Fruit fly (Drosophila melanogaster) whole organism, embryonic: ENCODE measurements around the gene Plod.

Experiments used
- Atf-2 ChIP-seq: fragments of 200-800 bp; sonication (Bioruptor generic); optimal IDR thresholded peaks from 2 replicates; lab custom pipeline; 2016; ENCODE audit warnings: missing biosample characterization, missing genetic modification characterization
- Atf6 ChIP-seq: fragments of 200-800 bp; sonication (Bioruptor generic); IDR thresholded peaks from 2 replicates; pipeline ENCODE4 v1.3.6; 2022; ENCODE audit warnings: missing biosample characterization, missing genetic modification characterization
- CG10147 ChIP-seq: fragments of 200-800 bp; sonication (Bioruptor generic); optimal IDR thresholded peaks from 2 replicates; lab custom pipeline; 2019; ENCODE audit warnings: missing biosample characterization, mild to moderate bottlenecking, missing genetic modification characterization, moderate library complexity
- CG10979 ChIP-seq: fragments of 200-800 bp; sonication (Bioruptor generic); optimal IDR thresholded peaks from 2 replicates; lab custom pipeline; 2018; ENCODE audit warnings: missing biosample characterization, mild to moderate bottlenecking, missing genetic modification characterization, moderate library complexity
- CG11504 ChIP-seq: fragments of 200-800 bp; sonication (Bioruptor generic); optimal IDR thresholded peaks from 3 replicates; lab custom pipeline; 2019; ENCODE audit warnings: missing biosample characterization, mild to moderate bottlenecking, missing genetic modification characterization, moderate library complexity
- CG12104 ChIP-seq: fragments of 200-800 bp; sonication (Bioruptor generic); optimal IDR thresholded peaks from 3 replicates; lab custom pipeline; 2016; ENCODE audit warnings: missing biosample characterization, missing genetic modification characterization
- CG1233 ChIP-seq: fragments of 200-800 bp; sonication (Bioruptor generic); optimal IDR thresholded peaks from 4 replicates; lab custom pipeline; 2018; ENCODE audit warnings: missing biosample characterization, mild to moderate bottlenecking, missing genetic modification characterization
- CG14965 ChIP-seq: fragments of 200-800 bp; sonication (Bioruptor generic); optimal IDR thresholded peaks from 2 replicates; lab custom pipeline; 2016; ENCODE audit warnings: missing biosample characterization, missing genetic modification characterization, borderline replicate concordance
- CG1602 ChIP-seq: fragments of 200-800 bp; sonication (Bioruptor generic); optimal IDR thresholded peaks from 3 replicates; lab custom pipeline; 2016; ENCODE audit warnings: missing biosample characterization, missing genetic modification characterization
- CG17186 ChIP-seq: fragments of 200-800 bp; sonication (Bioruptor generic); optimal IDR thresholded peaks from 3 replicates; lab custom pipeline; 2017; ENCODE audit warnings: missing biosample characterization, missing genetic modification reagents, missing genetic modification characterization
- CG2120 ChIP-seq: fragments of 200-800 bp; sonication (Bioruptor generic); optimal IDR thresholded peaks from 3 replicates; lab custom pipeline; 2016; ENCODE audit warnings: missing biosample characterization, missing genetic modification characterization
- CG30020 ChIP-seq: fragments of 200-800 bp; optimal IDR thresholded peaks from 2 replicates; lab custom pipeline; 2019; ENCODE audit warnings: missing biosample characterization, mild to moderate bottlenecking, missing genetic modification characterization, moderate library complexity
- CG31388 ChIP-seq: fragments of 200-800 bp; sonication (Bioruptor generic); optimal IDR thresholded peaks from 2 replicates; lab custom pipeline; 2016; ENCODE audit warnings: missing biosample characterization, missing genetic modification characterization
- CG32767 ChIP-seq: fragments of 200-800 bp; sonication (Bioruptor generic); IDR thresholded peaks from 2 replicates; pipeline ENCODE4 v1.3.6; 2022; ENCODE audit warnings: missing biosample characterization, missing genetic modification characterization
- CG4282 ChIP-seq: fragments of 200-800 bp; sonication (Bioruptor generic); optimal IDR thresholded peaks from 2 replicates; lab custom pipeline; 2016; ENCODE audit warnings: missing biosample characterization, missing genetic modification characterization
- CG4707 ChIP-seq: fragments of 200-800 bp; sonication (Bioruptor generic); optimal IDR thresholded peaks from 2 replicates; lab custom pipeline; 2018; ENCODE audit warnings: missing biosample characterization, mild to moderate bottlenecking, missing genetic modification characterization, moderate library complexity
- CG6854 ChIP-seq: fragments of 200-800 bp; sonication (Bioruptor generic); optimal IDR thresholded peaks from 3 replicates; lab custom pipeline; 2017; ENCODE audit warnings: missing biosample characterization, mild to moderate bottlenecking, missing genetic modification characterization
- CG8478 ChIP-seq: fragments of >200 bp; optimal IDR thresholded peaks from 2 replicates; lab custom pipeline; 2018
- CG8765 ChIP-seq: fragments of 200-800 bp; sonication (Bioruptor generic); IDR thresholded peaks from 2 replicates; pipeline ENCODE4 v1.3.6; 2022; ENCODE audit warnings: missing biosample characterization, missing genetic modification characterization
- CkIIα-i1 ChIP-seq: fragments of 200-800 bp; sonication (Bioruptor generic); IDR thresholded peaks from 2 replicates; pipeline ENCODE4 v1.3.6; 2022; ENCODE audit warnings: missing biosample characterization, missing genetic modification characterization
- D ChIP-seq, 2 experiments: fragments of 200-800 bp in 1 of 2; fragments of >200 bp in 1 of 2; sonication (Bioruptor generic) in 1 of 2; optimal IDR thresholded peaks; 2 replicates in 1 of 2; 3 replicates in 1 of 2; lab custom pipeline; 2017; ENCODE audit warnings: mild to moderate bottlenecking in 1 of 2, missing biosample characterization in 1 of 2, missing genetic modification characterization in 1 of 2, missing genetic modification reagents in 1 of 2
- Deaf1 ChIP-seq: fragments of 200-800 bp; optimal IDR thresholded peaks from 3 replicates; lab custom pipeline; 2019; ENCODE audit warnings: missing biosample characterization, mild to moderate bottlenecking, missing genetic modification characterization, moderate library complexity
- Dfd ChIP-seq, 2 experiments: fragments of >200 bp; optimal IDR thresholded peaks; 2 replicates each; lab custom pipeline; 2017; ENCODE audit warnings: missing biosample characterization in 2 of 2, missing genetic modification characterization in 2 of 2
- Ets65A ChIP-seq: fragments of 200-800 bp; sonication (Bioruptor generic); peaks from one replicate; lab custom pipeline; 2016; ENCODE audit warnings: missing biosample characterization, missing genetic modification characterization
- Fer1 ChIP-seq: fragments of 200-800 bp; sonication (Bioruptor generic); optimal IDR thresholded peaks from 2 replicates; lab custom pipeline; 2017; ENCODE audit warnings: missing biosample characterization, mild to moderate bottlenecking, missing genetic modification characterization
- HLH54F ChIP-seq: fragments of 200-800 bp; sonication (Bioruptor generic); optimal IDR thresholded peaks from 3 replicates; lab custom pipeline; 2016; ENCODE audit warnings: missing biosample characterization, missing genetic modification characterization
- Med ChIP-seq: fragments of 200-800 bp; sonication (Bioruptor generic); peaks from one replicate; lab custom pipeline; 2016; ENCODE audit warnings: missing biosample characterization, missing genetic modification characterization, mild to moderate bottlenecking, inconsistent platforms, moderate library complexity
- Nf-YA ChIP-seq: fragments of 200-800 bp; sonication (Bioruptor generic); IDR thresholded peaks from 2 replicates; pipeline ENCODE4 v1.3.6; 2022; ENCODE audit warnings: missing biosample characterization, missing genetic modification characterization
- Opbp ChIP-seq: fragments of 200-800 bp; sonication (Bioruptor generic); IDR thresholded peaks from 3 replicates; pipeline ENCODE4 v1.3.6; 2022; ENCODE audit warnings: missing biosample characterization, missing genetic modification characterization; ENCODE audit not compliant: partially characterized antibody
- Ravus ChIP-seq: fragments of 200-800 bp; sonication (Bioruptor generic); IDR thresholded peaks from 2 replicates; pipeline ENCODE4 v1.3.6; 2022; ENCODE audit warnings: missing biosample characterization, missing genetic modification characterization
- Rx ChIP-seq: fragments of 200-800 bp; sonication (Bioruptor generic); IDR thresholded peaks from 2 replicates; pipeline ENCODE4 v1.3.6; 2022; ENCODE audit warnings: missing biosample characterization, missing genetic modification characterization
- Sin3A ChIP-seq: fragments of >200 bp; optimal IDR thresholded peaks from 2 replicates; lab custom pipeline; 2018
- Taf1 ChIP-seq: fragments of 200-800 bp; sonication (Bioruptor generic); IDR thresholded peaks from 2 replicates; pipeline ENCODE4 v1.3.6; 2022; ENCODE audit warnings: missing biosample characterization, missing genetic modification characterization
- Tbp ChIP-seq: fragments of >200 bp; optimal IDR thresholded peaks from 2 replicates; lab custom pipeline; 2018; ENCODE audit warnings: missing biosample characterization, missing genetic modification characterization
- chinmo ChIP-seq: fragments of 200-800 bp; sonication (Bioruptor generic); IDR thresholded peaks from 4 replicates; pipeline ENCODE4 v1.3.6; 2022; ENCODE audit warnings: missing biosample characterization, missing genetic modification characterization; ENCODE audit not compliant: partially characterized antibody
- croc ChIP-seq: fragments of 200-800 bp; sonication (Bioruptor generic); conservative IDR thresholded peaks from 3 replicates; pipeline ENCODE4 v1.3.6; 2022; ENCODE audit warnings: missing biosample characterization, missing genetic modification characterization
- danr ChIP-seq: fragments of 200-800 bp; sonication (Bioruptor generic); IDR thresholded peaks from 2 replicates; pipeline ENCODE4 v1.3.6; 2022; ENCODE audit warnings: missing biosample characterization, missing genetic modification characterization
- fd96Cb ChIP-seq: fragments of 200-800 bp; sonication (Bioruptor generic); optimal IDR thresholded peaks from 2 replicates; lab custom pipeline; 2018; ENCODE audit warnings: missing biosample characterization, mild to moderate bottlenecking, missing genetic modification characterization, moderate library complexity
- gcm2 ChIP-seq: fragments of 200-800 bp; sonication (Bioruptor generic); optimal IDR thresholded peaks from 2 replicates; lab custom pipeline; 2016; ENCODE audit warnings: missing biosample characterization, missing genetic modification characterization
- insv ChIP-seq, 2 experiments: fragments of 200-800 bp; sonication (Bioruptor generic); optimal IDR thresholded peaks; 3 replicates each; lab custom pipeline; 2016 to 2018; ENCODE audit warnings: missing biosample characterization in 2 of 2, missing genetic modification characterization in 2 of 2
- lab ChIP-seq: fragments of 200-800 bp; sonication (Bioruptor generic); optimal IDR thresholded peaks from 3 replicates; lab custom pipeline; 2017; ENCODE audit warnings: missing biosample characterization, missing genetic modification characterization, mild to moderate bottlenecking, moderate library complexity, missing genetic modification reagents
- mam ChIP-seq: fragments of 200-800 bp; sonication (Bioruptor generic); optimal IDR thresholded peaks from 3 replicates; lab custom pipeline; 2016; ENCODE audit warnings: missing biosample characterization, missing genetic modification characterization
- odd ChIP-seq: fragments of 200-800 bp; sonication (Bioruptor generic); optimal IDR thresholded peaks from 2 replicates; lab custom pipeline; 2017; ENCODE audit warnings: missing biosample characterization, mild to moderate bottlenecking, missing genetic modification characterization
- ranshi ChIP-seq: fragments of 200-800 bp; sonication (Bioruptor generic); IDR thresholded peaks from 2 replicates; pipeline ENCODE4 v1.3.6; 2022; ENCODE audit warnings: missing biosample characterization, missing genetic modification characterization
- repo ChIP-seq: fragments of 200-800 bp; sonication (Bioruptor generic); optimal IDR thresholded peaks from 2 replicates; lab custom pipeline; 2016; ENCODE audit warnings: missing biosample characterization, missing genetic modification characterization
- salm ChIP-seq: fragments of 200-800 bp; sonication (Bioruptor generic); optimal IDR thresholded peaks from 2 replicates; lab custom pipeline; 2018; ENCODE audit warnings: missing biosample characterization, mild to moderate bottlenecking, missing genetic modification characterization
- stwl ChIP-seq: fragments of 200-800 bp; sonication (Bioruptor generic); optimal IDR thresholded peaks from 3 replicates; lab custom pipeline; 2018; ENCODE audit warnings: missing biosample characterization, mild to moderate bottlenecking, missing genetic modification characterization, moderate library complexity
- tgo ChIP-seq: fragments of 200-800 bp; sonication (Bioruptor generic); IDR thresholded peaks from 3 replicates; pipeline ENCODE4 v1.3.6; 2022; ENCODE audit warnings: missing biosample characterization, missing genetic modification characterization
- tio ChIP-seq: fragments of 200-800 bp; sonication (Bioruptor generic); optimal IDR thresholded peaks from 2 replicates; lab custom pipeline; 2017; ENCODE audit warnings: missing biosample characterization, missing genetic modification characterization, inconsistent platforms
- yki ChIP-seq: fragments of >200 bp; optimal IDR thresholded peaks from 3 replicates; lab custom pipeline; 2018

Plod gene

dm6 chr3L:11169299-11170181 lies 36.3 kb downstream of the Plod start, which contains the start of the genes wls and Adck5 (continued):
- TF ChIP-seq CG8478 (no peak), CG17186 (GFP tag; lab: Kevin White, UChicago) (peak; percentile 34), CG11504 (no peak), CG14965 (GFP tag; lab: Kevin White, UChicago) (no peak), Tbp (GFP tag; lab: Kevin White, UChicago) (no peak), tio (GFP tag; lab: Kevin White, UChicago) (no peak), CG6854 (peak; percentile 65), CkIIα-i1 (GFP tag; lab: Robert Waterston, UW) (no peak), lab (GFP tag; lab: Kevin White, UChicago) (peak; percentile 85), Fer1 (GFP tag; lab: Kevin White, UChicago) (no peak), Med (GFP tag; lab: Kevin White, UChicago) (peak; percentile 93), Ets65A (GFP tag; lab: Kevin White, UChicago) (no peak), Atf-2 (GFP tag; lab: Kevin White, UChicago) (no peak), Atf6 (GFP tag; lab: Robert Waterston, UW) (0 out of 2 replicates have a peak, but pooled peaks have one; percentile 26), CG8765 (no peak), HLH54F (GFP tag; lab: Kevin White, UChicago) (no peak), CG2120 (no peak), CG12104 (GFP tag; lab: Kevin White, UChicago) (peak; percentile 9), CG4707 (peak; percentile 45), yki (lab: Kevin White, UChicago) (no peak), mam (GFP tag; lab: Kevin White, UChicago) (peak; percentile 3), Ravus (GFP tag; lab: Robert Waterston, UW) (no peak), Sin3A (lab: Kevin White, UChicago) (peak; percentile 59), insv (GFP tag; optimal IDR thresholded peaks at IDR 0.05; lab: Kevin White, UChicago) (peak in 1 of 2 experiments; percentile 70), odd (GFP tag; lab: Kevin White, UChicago) (peak; percentile 66), Rx (GFP tag; lab: Robert Waterston, UW) (no peak), Opbp (no peak), tgo (GFP tag; lab: Robert Waterston, UW) (no peak), danr (GFP tag; lab: Robert Waterston, UW) (no peak), CG30020 (tag; lab: Kevin White, UChicago) (no peak), CG10979 (peak; percentile 16), stwl (tag; lab: Kevin White, UChicago) (peak; percentile 79), CG32767 (no peak), Dfd (GFP tag; optimal IDR thresholded peaks at IDR 0.05; lab: Kevin White, UChicago) (no peak), CG31388 (GFP tag; lab: Kevin White, UChicago) (no peak), fd96Cb (tag; lab: Kevin White, UChicago) (no peak), CG10147 (GFP tag; lab: Kevin White, UChicago) (no peak), Taf1 (GFP tag; lab: Robert Waterston, UW) (no peak), croc (no peak), salm (tag; lab: Kevin White, UChicago) (peak; percentile 25), D (optimal IDR thresholded peaks at IDR 0.05; lab: Kevin White, UChicago) (no peak), D (GFP tag; optimal IDR thresholded peaks at IDR 0.05; lab: Kevin White, UChicago) (no peak), gcm2 (GFP tag; lab: Kevin White, UChicago) (peak; percentile 3), CG1233 (GFP tag; lab: Kevin White, UChicago) (peak; percentile 41), Deaf1 (no peak), chinmo (GFP tag; lab: Robert Waterston, UW) (0 out of 4 replicates have a peak, but pooled peaks have one; percentile 40), CG1602 (no peak), Nf-YA (GFP tag; lab: Robert Waterston, UW) (peak; percentile 38; the same call in 1 of the 2 replicates), ranshi (GFP tag; lab: Robert Waterston, UW) (no peak; the same call in 1 of the 2 replicates), repo (GFP tag; lab: Kevin White, UChicago) (no peak), CG4282 (GFP tag; lab: Kevin White, UChicago) (no peak)
